Fruit fly (Drosophila melanogaster) whole organism, embryonic: ENCODE results near the gene Nepl3.

Experiments
- CG11696 ChIP-seq: fragments of 200-800 bp; sonication (Bioruptor generic); IDR thresholded peaks from 2 replicates; pipeline ENCODE4 v1.3.6; 2022; ENCODE audit warnings: missing biosample characterization, missing genetic modification characterization
- CG12942 ChIP-seq: fragments of 200-800 bp; sonication (Bioruptor generic); optimal IDR thresholded peaks from 3 replicates; lab custom pipeline; 2016; ENCODE audit warnings: missing biosample characterization, missing genetic modification characterization
- CG15601 ChIP-seq: fragments of 200-800 bp; sonication (Bioruptor generic); optimal IDR thresholded peaks from 3 replicates; lab custom pipeline; 2019; ENCODE audit warnings: missing biosample characterization, mild to moderate bottlenecking, missing genetic modification characterization, moderate library complexity
- CG16815 ChIP-seq: fragments of 200-800 bp; sonication (Bioruptor generic); optimal IDR thresholded peaks from 3 replicates; lab custom pipeline; 2017; ENCODE audit warnings: missing biosample characterization, mild to moderate bottlenecking, missing genetic modification characterization
- CG17359 ChIP-seq: fragments of 200-800 bp; sonication (Bioruptor generic); optimal IDR thresholded peaks from 3 replicates; lab custom pipeline; 2018; ENCODE audit warnings: missing biosample characterization, mild to moderate bottlenecking, missing genetic modification characterization, moderate library complexity
- CG17361 ChIP-seq: fragments of 200-800 bp; sonication (Bioruptor generic); IDR thresholded peaks from 3 replicates; pipeline ENCODE4 v1.3.6; 2022; ENCODE audit warnings: missing biosample characterization, missing genetic modification characterization
- CG2116 ChIP-seq: fragments of 200-800 bp; sonication (Bioruptor generic); optimal IDR thresholded peaks from 3 replicates; lab custom pipeline; 2018; ENCODE audit warnings: missing biosample characterization, mild to moderate bottlenecking, missing genetic modification characterization
- CG2875 ChIP-seq: fragments of 200-800 bp; sonication (Bioruptor generic); optimal IDR thresholded peaks from 2 replicates; lab custom pipeline; 2017; ENCODE audit warnings: missing biosample characterization, mild to moderate bottlenecking, missing genetic modification characterization, missing genetic modification reagents
- CG32767 ChIP-seq: fragments of 200-800 bp; sonication (Bioruptor generic); IDR thresholded peaks from 2 replicates; pipeline ENCODE4 v1.3.6; 2022; ENCODE audit warnings: missing biosample characterization, missing genetic modification characterization
- CG3407 ChIP-seq: fragments of 200-800 bp; sonication (Bioruptor generic); optimal IDR thresholded peaks from 2 replicates; lab custom pipeline; 2018; ENCODE audit warnings: missing biosample characterization, mild to moderate bottlenecking, missing genetic modification characterization
- CG4854 ChIP-seq: fragments of 200-800 bp; sonication (Bioruptor generic); optimal IDR thresholded peaks from 2 replicates; lab custom pipeline; 2016; ENCODE audit warnings: missing biosample characterization, missing genetic modification characterization, inconsistent platforms
- CG6791 ChIP-seq: fragments of 200-800 bp; sonication (Bioruptor generic); IDR thresholded peaks from 3 replicates; pipeline ENCODE4 v1.3.6; 2022; ENCODE audit warnings: missing biosample characterization, missing genetic modification characterization; ENCODE audit not compliant: partially characterized antibody
- CG7839 ChIP-seq: fragments of 200-800 bp; sonication (Bioruptor generic); optimal IDR thresholded peaks from 3 replicates; lab custom pipeline; 2018; ENCODE audit warnings: missing biosample characterization, mild to moderate bottlenecking, missing genetic modification characterization, moderate library complexity
- CG7963 ChIP-seq: fragments of 200-800 bp; sonication (Bioruptor generic); IDR thresholded peaks from 3 replicates; pipeline ENCODE4 v1.3.6; 2022; ENCODE audit warnings: missing biosample characterization, missing genetic modification characterization; ENCODE audit not compliant: partially characterized antibody
- CG8089 ChIP-seq: fragments of 200-800 bp; sonication (Bioruptor generic); optimal IDR thresholded peaks from 3 replicates; lab custom pipeline; 2016; ENCODE audit warnings: missing biosample characterization, missing genetic modification characterization
- CG9437 ChIP-seq: fragments of 200-800 bp; sonication (Bioruptor generic); optimal IDR thresholded peaks from 2 replicates; lab custom pipeline; 2018; ENCODE audit warnings: missing biosample characterization, mild to moderate bottlenecking, missing genetic modification characterization
- CG9727 ChIP-seq: fragments of 200-800 bp; sonication (Bioruptor generic); optimal IDR thresholded peaks from 3 replicates; lab custom pipeline; 2017; ENCODE audit warnings: missing biosample characterization, mild to moderate bottlenecking, missing genetic modification characterization
- CoRest ChIP-seq: fragments of 200-800 bp; sonication (Bioruptor generic); optimal IDR thresholded peaks from 3 replicates; lab custom pipeline; 2018; ENCODE audit warnings: missing biosample characterization, mild to moderate bottlenecking, missing genetic modification characterization, moderate library complexity
- D19B ChIP-seq: fragments of 200-800 bp; sonication (Bioruptor generic); optimal IDR thresholded peaks from 2 replicates; lab custom pipeline; 2017; ENCODE audit warnings: missing biosample characterization, mild to moderate bottlenecking, missing genetic modification characterization
- Dbx ChIP-seq: fragments of 200-800 bp; sonication (Bioruptor generic); IDR thresholded peaks from 3 replicates; pipeline ENCODE4 v1.3.6; 2022; ENCODE audit warnings: missing biosample characterization, missing genetic modification characterization
- Doc2 ChIP-seq: fragments of 200-800 bp; sonication (Bioruptor generic); IDR thresholded peaks from 2 replicates; pipeline ENCODE4 v1.3.6; 2022; ENCODE audit warnings: missing biosample characterization, missing genetic modification characterization
- E2f1 ChIP-seq: fragments of 200-800 bp; sonication (Bioruptor generic); IDR thresholded peaks from 2 replicates; pipeline ENCODE4 v1.3.6; 2022; ENCODE audit warnings: missing biosample characterization, missing genetic modification characterization
- NFAT ChIP-seq: fragments of 200-800 bp; sonication (Bioruptor generic); IDR thresholded peaks from 2 replicates; pipeline ENCODE4 v1.3.6; 2022; ENCODE audit warnings: missing biosample characterization, missing genetic modification characterization
- NK7.1 ChIP-seq: fragments of 200-800 bp; sonication (Bioruptor generic); optimal IDR thresholded peaks from 3 replicates; lab custom pipeline; 2016; ENCODE audit warnings: missing biosample characterization, missing genetic modification characterization
- Oaz ChIP-seq: fragments of 200-800 bp; sonication (Bioruptor generic); IDR thresholded peaks from 2 replicates; pipeline ENCODE4 v1.3.6; 2022; ENCODE audit warnings: missing biosample characterization, missing genetic modification characterization
- Oli ChIP-seq: fragments of 200-800 bp; sonication (Bioruptor generic); optimal IDR thresholded peaks from 2 replicates; lab custom pipeline; 2018; ENCODE audit warnings: missing biosample characterization, mild to moderate bottlenecking, missing genetic modification characterization, moderate library complexity
- PHDP ChIP-seq: fragments of 200-800 bp; sonication (Bioruptor generic); optimal IDR thresholded peaks from 3 replicates; lab custom pipeline; 2018; ENCODE audit warnings: missing biosample characterization, mild to moderate bottlenecking, missing genetic modification characterization, moderate library complexity
- TFAM ChIP-seq: fragments of 200-800 bp; sonication (Bioruptor generic); optimal IDR thresholded peaks from 2 replicates; lab custom pipeline; 2017; ENCODE audit warnings: missing biosample characterization, missing genetic modification characterization, inconsistent platforms
- Trl ChIP-seq, 3 experiments: fragments of >200 bp in 2 of 3; fragments of 200-800 bp in 1 of 3; sonication (Bioruptor generic) in 1 of 3; optimal IDR thresholded peaks; 2 replicates in 1 of 3; 3 replicates in 2 of 3; lab custom pipeline; 2016 to 2017; ENCODE audit warnings: missing biosample characterization in 1 of 3, missing genetic modification characterization in 1 of 3
- Xrp1 ChIP-seq: fragments of 200-800 bp; sonication (Bioruptor generic); IDR thresholded peaks from 2 replicates; pipeline ENCODE4 v1.3.6; 2022; ENCODE audit warnings: missing biosample characterization, missing genetic modification characterization
- YL-1 ChIP-seq: fragments of 200-800 bp; sonication (Bioruptor generic); optimal IDR thresholded peaks from 3 replicates; lab custom pipeline; 2017; ENCODE audit warnings: missing biosample characterization, mild to moderate bottlenecking, missing genetic modification characterization
- ac ChIP-seq: fragments of 200-800 bp; sonication (Bioruptor generic); optimal IDR thresholded peaks from 3 replicates; lab custom pipeline; 2017; ENCODE audit warnings: missing biosample characterization, mild to moderate bottlenecking, missing genetic modification characterization
- chinmo ChIP-seq: fragments of 200-800 bp; sonication (Bioruptor generic); IDR thresholded peaks from 4 replicates; pipeline ENCODE4 v1.3.6; 2022; ENCODE audit warnings: missing biosample characterization, missing genetic modification characterization; ENCODE audit not compliant: partially characterized antibody
- crp ChIP-seq, 2 experiments: fragments of 200-800 bp; sonication (Bioruptor generic); optimal IDR thresholded peaks; 2 replicates in 1 of 2; 3 replicates in 1 of 2; lab custom pipeline; 2017; ENCODE audit warnings: missing biosample characterization in 2 of 2, missing genetic modification characterization in 2 of 2, mild to moderate bottlenecking in 1 of 2, moderate library complexity in 1 of 2
- emc ChIP-seq: fragments of 200-800 bp; sonication (Bioruptor generic); optimal IDR thresholded peaks from 2 replicates; lab custom pipeline; 2016; ENCODE audit warnings: missing biosample characterization, missing genetic modification characterization
- fru ChIP-seq: fragments of >200 bp; optimal IDR thresholded peaks from 2 replicates; lab custom pipeline; 2017
- gt ChIP-seq: fragments of 200-800 bp; sonication (Bioruptor generic); IDR thresholded peaks from 2 replicates; pipeline ENCODE4 v1.3.6; 2022; ENCODE audit warnings: missing biosample characterization, missing genetic modification characterization
- kay ChIP-seq: fragments of 200-800 bp; sonication (Bioruptor generic); optimal IDR thresholded peaks from 2 replicates; lab custom pipeline; 2016; ENCODE audit warnings: missing biosample characterization, missing genetic modification characterization
- kni ChIP-seq: fragments of 200-800 bp; sonication (Bioruptor generic); optimal IDR thresholded peaks from 3 replicates; lab custom pipeline; 2017; ENCODE audit warnings: mild to moderate bottlenecking, missing biosample characterization, missing genetic modification reagents, missing genetic modification characterization
- lbe ChIP-seq: fragments of 200-800 bp; sonication (Bioruptor generic); optimal IDR thresholded peaks from 2 replicates; lab custom pipeline; 2016; ENCODE audit warnings: missing biosample characterization, mild to moderate bottlenecking, missing genetic modification characterization
- lov ChIP-seq, 2 experiments: fragments of 200-800 bp in 1 of 2; fragments of >200 bp in 1 of 2; sonication (Bioruptor generic) in 1 of 2; IDR thresholded peaks in 1 of 2; optimal IDR thresholded peaks in 1 of 2; 2 replicates in 1 of 2; 3 replicates in 1 of 2; pipeline versions ENCODE4 v1.3.6 to Lab custom; 2017 to 2022; ENCODE audit warnings: missing biosample characterization in 1 of 2, missing genetic modification characterization in 1 of 2
- oc ChIP-seq: fragments of 200-800 bp; sonication (Bioruptor generic); optimal IDR thresholded peaks from 2 replicates; lab custom pipeline; 2018; ENCODE audit warnings: missing biosample characterization, mild to moderate bottlenecking, missing genetic modification characterization, moderate library complexity
- odd ChIP-seq: fragments of 200-800 bp; sonication (Bioruptor generic); optimal IDR thresholded peaks from 2 replicates; lab custom pipeline; 2017; ENCODE audit warnings: missing biosample characterization, mild to moderate bottlenecking, missing genetic modification characterization
- org-1 ChIP-seq: fragments of 200-800 bp; sonication (Bioruptor generic); optimal IDR thresholded peaks from 2 replicates; lab custom pipeline; 2017; ENCODE audit warnings: missing biosample characterization, missing genetic modification characterization
- scrt ChIP-seq: fragments of 200-800 bp; sonication (Bioruptor generic); optimal IDR thresholded peaks from 2 replicates; lab custom pipeline; 2018; ENCODE audit warnings: missing biosample characterization, mild to moderate bottlenecking, missing genetic modification characterization, moderate library complexity
- slou ChIP-seq: fragments of 200-800 bp; sonication (Bioruptor generic); optimal IDR thresholded peaks from 3 replicates; lab custom pipeline; 2016; ENCODE audit warnings: missing biosample characterization, missing genetic modification characterization
- sr ChIP-seq: fragments of 200-800 bp; sonication (Bioruptor generic); IDR thresholded peaks from 3 replicates; pipeline ENCODE4 v1.3.6; 2022; ENCODE audit warnings: missing biosample characterization, missing genetic modification characterization
- ttk ChIP-seq: fragments of 200-800 bp; sonication (Bioruptor generic); IDR thresholded peaks from 2 replicates; pipeline ENCODE4 v2.1.2; 2022; ENCODE audit warnings: missing biosample characterization, missing genetic modification characterization
- vnd ChIP-seq: fragments of 200-800 bp; sonication (Bioruptor generic); IDR thresholded peaks from 3 replicates; pipeline ENCODE4 v1.3.6; 2022; ENCODE audit warnings: missing biosample characterization, missing genetic modification characterization; ENCODE audit not compliant: partially characterized antibody

Gene Nepl3

dm6 chr2L:5009306-5010030, 48.6 kb downstream of the Nepl3 start, which contains the start of gene Rtnl1 (continued):
- no peak for TF ChIP-seq CG32767 (GFP tag; lab: Robert Waterston, UW)
- no peak for TF ChIP-seq oc (tag; lab: Kevin White, UChicago)
- TF ChIP-seq slou (GFP tag; lab: Kevin White, UChicago), result no peak
- TF ChIP-seq Doc2 (GFP tag; lab: Robert Waterston, UW), result no peak
- TF ChIP-seq kni (GFP tag; lab: Kevin White, UChicago), result no peak
- TF ChIP-seq CG16815, result no peak
- no peak for TF ChIP-seq Oli (tag; lab: Kevin White, UChicago)
- TF ChIP-seq odd (GFP tag; lab: Kevin White, UChicago), result no peak
- peak; percentile 2 for TF ChIP-seq CG4854 (GFP tag; lab: Kevin White, UChicago)
- no peak for TF ChIP-seq TFAM
- TF ChIP-seq CG9727 (GFP tag; lab: Kevin White, UChicago), result peak; percentile 25
- no peak for TF ChIP-seq Xrp1 (GFP tag; lab: Robert Waterston, UW)
- no peak for TF ChIP-seq gt (GFP tag; lab: Robert Waterston, UW)
- peak; percentile 50; the same call in 1 of the 3 replicates for TF ChIP-seq CG17361 (GFP tag; lab: Robert Waterston, UW)
- peak; percentile 73 for TF ChIP-seq CG2116
- TF ChIP-seq NK7.1 (GFP tag; lab: Kevin White, UChicago), result no peak
- no peak for TF ChIP-seq CG12942 (GFP tag; lab: Kevin White, UChicago)
- TF ChIP-seq YL-1, result peak; percentile 72
- TF ChIP-seq fru (lab: Kevin White, UChicago), result no peak
- TF ChIP-seq CG7963 (GFP tag; lab: Robert Waterston, UW), result peak; percentile 88; the same call in 2 of the 3 replicates
- peak; percentile 42 for TF ChIP-seq CG15601
- no peak for TF ChIP-seq CG8089 (GFP tag; lab: Kevin White, UChicago)
- no peak for TF ChIP-seq scrt
- TF ChIP-seq CG11696 (GFP tag; lab: Robert Waterston, UW), result no peak
- no peak for TF ChIP-seq sr (GFP tag; lab: Robert Waterston, UW)
- TF ChIP-seq ttk (GFP tag; lab: Robert Waterston, UW), result no peak
- no peak for TF ChIP-seq org-1 (GFP tag; lab: Kevin White, UChicago)
- TF ChIP-seq NFAT (GFP tag; lab: Robert Waterston, UW), result peak; percentile 53; the same call in 1 of the 2 replicates
- TF ChIP-seq CG17359, result no peak
- TF ChIP-seq ac, result no peak
- TF ChIP-seq PHDP, result no peak
- TF ChIP-seq lbe, result no peak
- no peak for TF ChIP-seq CG2875 (GFP tag; lab: Kevin White, UChicago)
- peak; percentile 93 for TF ChIP-seq CG6791
- no peak for TF ChIP-seq emc
- TF ChIP-seq CG9437 (GFP tag; lab: Kevin White, UChicago), result no peak
- TF ChIP-seq lov (optimal IDR thresholded peaks at IDR 0.05; lab: Kevin White, UChicago), result no peak
- no peak for TF ChIP-seq lov (GFP tag; IDR thresholded peaks at IDR 0.05; lab: Robert Waterston, UW)
- no peak for TF ChIP-seq Trl (optimal IDR thresholded peaks at IDR 0.05; lab: Kevin White, UChicago)
- peak; percentile 22 for TF ChIP-seq Trl (GFP tag; optimal IDR thresholded peaks at IDR 0.05; lab: Kevin White, UChicago)
- TF ChIP-seq vnd, result peak; percentile 80
- no peak for TF ChIP-seq kay (GFP tag; lab: Kevin White, UChicago)
- no peak for TF ChIP-seq CG7839 (tag; lab: Kevin White, UChicago)
- no peak for TF ChIP-seq Oaz
- TF ChIP-seq crp (GFP tag; optimal IDR thresholded peaks at IDR 0.05; lab: Kevin White, UChicago), result peak in 1 of 2 experiments; percentile 77
- TF ChIP-seq D19B (GFP tag; lab: Kevin White, UChicago), result no peak
- TF ChIP-seq chinmo, result peak; percentile 99
- TF ChIP-seq CoRest (tag; lab: Kevin White, UChicago), result peak; percentile 48
- no peak for TF ChIP-seq E2f1 (GFP tag; lab: Robert Waterston, UW)
- TF ChIP-seq CG3407 (GFP tag; lab: Kevin White, UChicago), result no peak
- peak; percentile 42; the same call in 2 of the 3 replicates for TF ChIP-seq Dbx
